Fruit fly (Drosophila melanogaster) whole organism, embryonic: ENCODE data around the gene wfs1.

Experiments used
- Asciz ChIP-seq: fragments of 200-800 bp; sonication (Bioruptor generic); optimal IDR thresholded peaks from 2 replicates; lab custom pipeline; 2017; ENCODE audit warnings: missing biosample characterization, mild to moderate bottlenecking, missing genetic modification characterization, missing genetic modification reagents
- CG13287 ChIP-seq: fragments of 200-800 bp; sonication (Bioruptor generic); IDR thresholded peaks from 2 replicates; pipeline ENCODE4 v1.3.6; 2022; ENCODE audit warnings: missing biosample characterization, missing genetic modification characterization; ENCODE audit not compliant: partially characterized antibody
- CG14050 ChIP-seq: fragments of 200-800 bp; sonication (Bioruptor generic); IDR thresholded peaks from 3 replicates; pipeline ENCODE4 v1.3.6; 2022; ENCODE audit warnings: missing biosample characterization, missing genetic modification characterization
- CG15269 ChIP-seq: fragments of 200-800 bp; sonication (Bioruptor generic); optimal IDR thresholded peaks from 2 replicates; lab custom pipeline; 2018; ENCODE audit warnings: missing biosample characterization, mild to moderate bottlenecking, missing genetic modification characterization, moderate library complexity
- CG15601 ChIP-seq: fragments of 200-800 bp; sonication (Bioruptor generic); optimal IDR thresholded peaks from 3 replicates; lab custom pipeline; 2019; ENCODE audit warnings: missing biosample characterization, mild to moderate bottlenecking, missing genetic modification characterization, moderate library complexity
- CG1602 ChIP-seq: fragments of 200-800 bp; sonication (Bioruptor generic); optimal IDR thresholded peaks from 3 replicates; lab custom pipeline; 2016; ENCODE audit warnings: missing biosample characterization, missing genetic modification characterization
- CG1603 ChIP-seq: fragments of 200-800 bp; sonication (Bioruptor generic); optimal IDR thresholded peaks from 2 replicates; lab custom pipeline; 2019; ENCODE audit warnings: missing biosample characterization, mild to moderate bottlenecking, missing genetic modification characterization, moderate library complexity
- CG16863 ChIP-seq: fragments of 200-800 bp; sonication (Bioruptor generic); optimal IDR thresholded peaks from 3 replicates; lab custom pipeline; 2016; ENCODE audit warnings: missing biosample characterization, missing genetic modification characterization
- CG2120 ChIP-seq: fragments of 200-800 bp; sonication (Bioruptor generic); optimal IDR thresholded peaks from 3 replicates; lab custom pipeline; 2016; ENCODE audit warnings: missing biosample characterization, missing genetic modification characterization
- CG2202 ChIP-seq: fragments of 200-800 bp; sonication (Bioruptor generic); optimal IDR thresholded peaks from 2 replicates; lab custom pipeline; 2018; ENCODE audit warnings: missing biosample characterization, mild to moderate bottlenecking, missing genetic modification characterization
- CG31388 ChIP-seq: fragments of 200-800 bp; sonication (Bioruptor generic); optimal IDR thresholded peaks from 2 replicates; lab custom pipeline; 2016; ENCODE audit warnings: missing biosample characterization, missing genetic modification characterization
- CG34224 ChIP-seq: fragments of 200-800 bp; sonication (Bioruptor generic); IDR thresholded peaks from 3 replicates; pipeline ENCODE4 v1.3.6; 2022; ENCODE audit warnings: missing biosample characterization, missing genetic modification characterization; ENCODE audit not compliant: partially characterized antibody
- CG6689 ChIP-seq: fragments of 200-800 bp; sonication (Bioruptor generic); IDR thresholded peaks from 2 replicates; pipeline ENCODE4 v1.3.6; 2022; ENCODE audit warnings: missing biosample characterization, missing genetic modification characterization
- CG6791 ChIP-seq: fragments of 200-800 bp; sonication (Bioruptor generic); IDR thresholded peaks from 3 replicates; pipeline ENCODE4 v1.3.6; 2022; ENCODE audit warnings: missing biosample characterization, missing genetic modification characterization; ENCODE audit not compliant: partially characterized antibody
- CrebB ChIP-seq: fragments of 200-800 bp; sonication (Bioruptor generic); optimal IDR thresholded peaks from 3 replicates; lab custom pipeline; 2018; ENCODE audit warnings: missing biosample characterization, mild to moderate bottlenecking, missing genetic modification characterization
- Dll ChIP-seq: fragments of 200-800 bp; sonication (Bioruptor generic); IDR thresholded peaks from 4 replicates; pipeline ENCODE4 v1.3.6; 2022; ENCODE audit warnings: missing biosample characterization, missing genetic modification characterization; ENCODE audit not compliant: partially characterized antibody
- Dp ChIP-seq: fragments of 200-800 bp; sonication (Bioruptor generic); optimal IDR thresholded peaks from 2 replicates; lab custom pipeline; 2018; ENCODE audit warnings: missing biosample characterization, mild to moderate bottlenecking, missing genetic modification characterization, moderate library complexity
- Elba2 ChIP-seq: fragments of 200-800 bp; sonication (Bioruptor generic); optimal IDR thresholded peaks from 3 replicates; lab custom pipeline; 2016; ENCODE audit warnings: missing biosample characterization, missing genetic modification characterization
- Hr51 ChIP-seq, 2 experiments: fragments of 200-800 bp; sonication (Bioruptor generic); optimal IDR thresholded peaks; 2 replicates in 1 of 2; 3 replicates in 1 of 2; lab custom pipeline; 2016 to 2018; ENCODE audit warnings: missing biosample characterization in 2 of 2, missing genetic modification characterization in 2 of 2, mild to moderate bottlenecking in 1 of 2, moderate library complexity in 1 of 2
- MBD-R2 ChIP-seq: fragments of 200-800 bp; sonication (Bioruptor generic); IDR thresholded peaks from 2 replicates; pipeline ENCODE4 v1.3.6; 2022; ENCODE audit warnings: missing biosample characterization, missing genetic modification characterization
- Mes4 ChIP-seq: fragments of 200-800 bp; sonication (Bioruptor generic); optimal IDR thresholded peaks from 2 replicates; lab custom pipeline; 2016; ENCODE audit warnings: missing biosample characterization, missing genetic modification characterization
- Oaz ChIP-seq: fragments of 200-800 bp; sonication (Bioruptor generic); IDR thresholded peaks from 2 replicates; pipeline ENCODE4 v1.3.6; 2022; ENCODE audit warnings: missing biosample characterization, missing genetic modification characterization
- Ravus ChIP-seq: fragments of 200-800 bp; sonication (Bioruptor generic); IDR thresholded peaks from 2 replicates; pipeline ENCODE4 v1.3.6; 2022; ENCODE audit warnings: missing biosample characterization, missing genetic modification characterization
- Rx ChIP-seq: fragments of 200-800 bp; sonication (Bioruptor generic); IDR thresholded peaks from 2 replicates; pipeline ENCODE4 v1.3.6; 2022; ENCODE audit warnings: missing biosample characterization, missing genetic modification characterization
- Side ChIP-seq: fragments of 200-800 bp; sonication (Bioruptor generic); optimal IDR thresholded peaks from 2 replicates; lab custom pipeline; 2016; ENCODE audit warnings: missing biosample characterization, missing genetic modification characterization
- Sry-β ChIP-seq: fragments of 200-800 bp; sonication (Bioruptor generic); optimal IDR thresholded peaks from 2 replicates; lab custom pipeline; 2018; ENCODE audit warnings: missing biosample characterization, mild to moderate bottlenecking, missing genetic modification characterization, moderate library complexity
- Ssrp ChIP-seq: fragments of 200-800 bp; sonication (Bioruptor generic); optimal IDR thresholded peaks from 2 replicates; lab custom pipeline; 2018; ENCODE audit warnings: missing biosample characterization, mild to moderate bottlenecking, missing genetic modification characterization, moderate library complexity
- Tbp ChIP-seq: fragments of >200 bp; optimal IDR thresholded peaks from 2 replicates; lab custom pipeline; 2018; ENCODE audit warnings: missing biosample characterization, missing genetic modification characterization
- aop ChIP-seq: fragments of 200-800 bp; sonication (Bioruptor generic); IDR thresholded peaks from 2 replicates; pipeline ENCODE4 v1.3.6; 2022; ENCODE audit warnings: missing biosample characterization, missing genetic modification characterization
- bbx ChIP-seq: fragments of 200-800 bp; sonication (Bioruptor generic); IDR thresholded peaks from 2 replicates; pipeline ENCODE4 v1.3.6; 2022; ENCODE audit warnings: missing biosample characterization, missing genetic modification characterization; ENCODE audit not compliant: partially characterized antibody
- caup ChIP-seq: fragments of 200-800 bp; sonication (Bioruptor generic); optimal IDR thresholded peaks from 3 replicates; lab custom pipeline; 2017; ENCODE audit warnings: missing biosample characterization, mild to moderate bottlenecking, missing genetic modification characterization, moderate library complexity; ENCODE audit not compliant: severe bottlenecking
- crp ChIP-seq, 2 experiments: fragments of 200-800 bp; sonication (Bioruptor generic); optimal IDR thresholded peaks; 2 replicates in 1 of 2; 3 replicates in 1 of 2; lab custom pipeline; 2017; ENCODE audit warnings: missing biosample characterization in 2 of 2, missing genetic modification characterization in 2 of 2, mild to moderate bottlenecking in 1 of 2, moderate library complexity in 1 of 2
- dimm ChIP-seq: fragments of 200-800 bp; sonication (Bioruptor generic); IDR thresholded peaks from 2 replicates; pipeline ENCODE4 v1.3.6; 2022; ENCODE audit warnings: missing biosample characterization, missing genetic modification characterization
- dm ChIP-seq: fragments of 200-800 bp; sonication (Bioruptor generic); optimal IDR thresholded peaks from 3 replicates; lab custom pipeline; 2016; ENCODE audit warnings: missing biosample characterization, missing genetic modification characterization
- fd96Cb ChIP-seq: fragments of 200-800 bp; sonication (Bioruptor generic); optimal IDR thresholded peaks from 2 replicates; lab custom pipeline; 2018; ENCODE audit warnings: missing biosample characterization, mild to moderate bottlenecking, missing genetic modification characterization, moderate library complexity
- ftz-f1 ChIP-seq: fragments of 200-800 bp; sonication (Bioruptor generic); optimal IDR thresholded peaks from 2 replicates; lab custom pipeline; 2016; ENCODE audit warnings: missing biosample characterization, missing genetic modification characterization
- gcm ChIP-seq: fragments of 200-800 bp; sonication (Bioruptor generic); optimal IDR thresholded peaks from 2 replicates; lab custom pipeline; 2019; ENCODE audit warnings: missing biosample characterization, mild to moderate bottlenecking, missing genetic modification characterization, moderate library complexity
- inv ChIP-seq: fragments of 200-800 bp; sonication (Bioruptor generic); IDR thresholded peaks from 2 replicates; pipeline ENCODE4 v1.3.6; 2022; ENCODE audit warnings: missing biosample characterization, missing genetic modification characterization; ENCODE audit not compliant: partially characterized antibody
- ken ChIP-seq: fragments of 200-800 bp; sonication (Bioruptor generic); IDR thresholded peaks from 3 replicates; pipeline ENCODE4 v1.3.6; 2022; ENCODE audit warnings: missing biosample characterization, missing genetic modification characterization
- odd ChIP-seq: fragments of 200-800 bp; sonication (Bioruptor generic); optimal IDR thresholded peaks from 2 replicates; lab custom pipeline; 2017; ENCODE audit warnings: missing biosample characterization, mild to moderate bottlenecking, missing genetic modification characterization
- pzg ChIP-seq: fragments of 200-800 bp; sonication (Bioruptor generic); optimal IDR thresholded peaks from 3 replicates; lab custom pipeline; 2018; ENCODE audit warnings: missing biosample characterization, mild to moderate bottlenecking, missing genetic modification characterization, moderate library complexity
- ranshi ChIP-seq: fragments of 200-800 bp; sonication (Bioruptor generic); IDR thresholded peaks from 2 replicates; pipeline ENCODE4 v1.3.6; 2022; ENCODE audit warnings: missing biosample characterization, missing genetic modification characterization
- row ChIP-seq: fragments of 200-800 bp; sonication (Bioruptor generic); IDR thresholded peaks from 3 replicates; pipeline ENCODE4 v1.3.6; 2022; ENCODE audit warnings: missing biosample characterization, missing genetic modification characterization
- salm ChIP-seq: fragments of 200-800 bp; sonication (Bioruptor generic); optimal IDR thresholded peaks from 2 replicates; lab custom pipeline; 2018; ENCODE audit warnings: missing biosample characterization, mild to moderate bottlenecking, missing genetic modification characterization
- shn ChIP-seq: fragments of 200-800 bp; sonication (Bioruptor generic); optimal IDR thresholded peaks from 3 replicates; lab custom pipeline; 2016; ENCODE audit warnings: missing biosample characterization, missing genetic modification characterization
- slou ChIP-seq: fragments of 200-800 bp; sonication (Bioruptor generic); optimal IDR thresholded peaks from 3 replicates; lab custom pipeline; 2016; ENCODE audit warnings: missing biosample characterization, missing genetic modification characterization
- stc ChIP-seq: fragments of 200-800 bp; sonication (Bioruptor generic); IDR thresholded peaks from 2 replicates; pipeline ENCODE4 v1.3.6; 2022; ENCODE audit warnings: missing biosample characterization, missing genetic modification characterization
- tna ChIP-seq: fragments of 200-800 bp; sonication (Bioruptor generic); IDR thresholded peaks from 2 replicates; pipeline ENCODE4 v1.3.6; 2022; ENCODE audit warnings: missing biosample characterization, missing genetic modification characterization; ENCODE audit not compliant: partially characterized antibody

Gene wfs1

dm6 chr3R:22667284-22667958, 22.8 kb downstream of the wfs1 start (continued):
- peak; percentile 69 for TF ChIP-seq CG14050 (GFP tag; lab: Robert Waterston, UW)
- TF ChIP-seq Sry-β (GFP tag; lab: Kevin White, UChicago) = no peak
- 0 out of 2 replicates have a peak, but pooled peaks have one; percentile 19 for TF ChIP-seq MBD-R2 (GFP tag; lab: Robert Waterston, UW)
- no peak for TF ChIP-seq Elba2
- TF ChIP-seq salm (tag; lab: Kevin White, UChicago) = peak; percentile 58
- TF ChIP-seq CG2202 = peak; percentile 62
- peak; percentile 86 for TF ChIP-seq stc (GFP tag; lab: Robert Waterston, UW)
- no peak for TF ChIP-seq pzg
- TF ChIP-seq ranshi (GFP tag; lab: Robert Waterston, UW) = peak; percentile 66; the same call in 1 of the 2 replicates
- peak; percentile 28 to 88 for TF ChIP-seq Hr51 (GFP tag; optimal IDR thresholded peaks at IDR 0.05; lab: Kevin White, UChicago)
- TF ChIP-seq CG16863 (GFP tag; lab: Kevin White, UChicago) = peak; percentile 70
- no peak for TF ChIP-seq Oaz
- TF ChIP-seq ken (GFP tag; lab: Robert Waterston, UW) = peak; percentile 63; the same call in 2 of the 3 replicates
- peak; percentile 15 for TF ChIP-seq CG1603
- TF ChIP-seq fd96Cb (tag; lab: Kevin White, UChicago) = peak; percentile 94
- TF ChIP-seq tna (GFP tag; lab: Robert Waterston, UW) = no peak
- TF ChIP-seq Asciz (GFP tag; lab: Kevin White, UChicago) = peak; percentile 90
- TF ChIP-seq CG34224 (GFP tag; lab: Robert Waterston, UW) = no peak
- TF ChIP-seq Mes4 (GFP tag; lab: Kevin White, UChicago) = peak; percentile 75
- TF ChIP-seq Ravus (GFP tag; lab: Robert Waterston, UW) = peak; percentile 24; the same call in 1 of the 2 replicates
- TF ChIP-seq Rx (GFP tag; lab: Robert Waterston, UW) = peak; percentile 55
- TF ChIP-seq CG6791 (GFP tag; lab: Robert Waterston, UW) = no peak
- no peak for TF ChIP-seq CrebB
- no peak for TF ChIP-seq inv (GFP tag; lab: Robert Waterston, UW)
- TF ChIP-seq row (GFP tag; lab: Robert Waterston, UW) = peak; percentile 76
- no peak for TF ChIP-seq Tbp (GFP tag; lab: Kevin White, UChicago)
- peak; percentile 76 for TF ChIP-seq CG15601
- peak in 1 of 2 experiments; percentile 39 for TF ChIP-seq crp (GFP tag; optimal IDR thresholded peaks at IDR 0.05; lab: Kevin White, UChicago)
- peak; percentile 90 for TF ChIP-seq Ssrp (tag; lab: Kevin White, UChicago)
- TF ChIP-seq CG13287 (GFP tag; lab: Robert Waterston, UW) = no peak
- TF ChIP-seq dm (GFP tag; lab: Kevin White, UChicago) = peak; percentile 35
- peak; percentile 75 for TF ChIP-seq CG1602 (GFP tag; lab: Kevin White, UChicago)
- TF ChIP-seq bbx = no peak
- TF ChIP-seq gcm (GFP tag; lab: Kevin White, UChicago) = peak; percentile 62
- no peak for TF ChIP-seq aop (GFP tag; lab: Robert Waterston, UW)
- TF ChIP-seq CG15269 (tag; lab: Kevin White, UChicago) = peak; percentile 68
- TF ChIP-seq odd (GFP tag; lab: Kevin White, UChicago) = peak; percentile 44
- peak; percentile 36 for TF ChIP-seq CG2120 (GFP tag; lab: Kevin White, UChicago)
- TF ChIP-seq CG31388 = peak; percentile 44
- no peak for TF ChIP-seq Dp (GFP tag; lab: Kevin White, UChicago)
- TF ChIP-seq CG6689 (GFP tag; lab: Robert Waterston, UW) = peak; percentile 90
- TF ChIP-seq ftz-f1 = no peak
- peak; percentile 38 for TF ChIP-seq Side (GFP tag; lab: Kevin White, UChicago)
- TF ChIP-seq dimm (GFP tag; lab: Robert Waterston, UW) = peak; percentile 30; the same call in 1 of the 2 replicates
- TF ChIP-seq slou (GFP tag; lab: Kevin White, UChicago) = peak; percentile 49
- no peak for TF ChIP-seq Dll (GFP tag; lab: Robert Waterston, UW)
- TF ChIP-seq caup = peak; percentile 23
- peak; percentile 65 for TF ChIP-seq shn (GFP tag; lab: Kevin White, UChicago)
